Worm (Caenorhabditis elegans) whole organism, young adult: ENCODE results near the gene mys-1.
"Not testable (repeated sequence)": the region's sequence is repeated elsewhere in the genome, so short reads cannot be mapped to it uniquely, and the experiment has no call there.

Experiments used
- B0019.2 ChIP-seq: fragments of 200-800 bp; sonication (Bioruptor generic); conservative IDR thresholded peaks from 2 replicates; pipeline ENCODE4 v1.3.6; 2022; ENCODE audit warnings: missing genetic modification reagents, missing genetic modification characterization, missing compliant biosample characterization
- B0336.3 ChIP-seq: fragments of 200-800 bp; sonication (Bioruptor generic); IDR thresholded peaks from 2 replicates; pipeline ENCODE4 v1.3.6; 2022; ENCODE audit warnings: missing genetic modification characterization, missing compliant biosample characterization
- C06A6.2 ChIP-seq: fragments of 200-800 bp; sonication (Bioruptor generic); conservative IDR thresholded peaks from 2 replicates; pipeline ENCODE4 v1.3.6; 2022; ENCODE audit warnings: missing genetic modification characterization, missing compliant biosample characterization
- F10E7.11 ChIP-seq: sonication (generic microtip); optimal IDR thresholded peaks from 2 replicates; lab custom pipeline; 2017; ENCODE audit warnings: mild to moderate bottlenecking, missing genetic modification characterization, moderate library complexity, missing compliant biosample characterization
- F22D6.2 ChIP-seq: sonication (generic microtip); optimal IDR thresholded peaks from 2 replicates; lab custom pipeline; 2016; ENCODE audit warnings: mild to moderate bottlenecking, missing genetic modification characterization, missing compliant biosample characterization
- F23B12.7 ChIP-seq: sonication (generic microtip); optimal IDR thresholded peaks from 2 replicates; lab custom pipeline; 2017; ENCODE audit warnings: missing genetic modification characterization, mild to moderate bottlenecking, missing compliant biosample characterization, antibody characterized with exemption, moderate library complexity; ENCODE audit not compliant: insufficient read depth
- F33H1.4 ChIP-seq: fragments of 200-800 bp; sonication (Bioruptor generic); IDR thresholded peaks from 2 replicates; pipeline ENCODE4 v1.3.6; 2022; ENCODE audit warnings: missing genetic modification reagents, missing genetic modification characterization, missing compliant biosample characterization
- F55B11.4 ChIP-seq: sonication (generic microtip); optimal IDR thresholded peaks from 2 replicates; lab custom pipeline; 2016; ENCODE audit warnings: missing compliant biosample characterization, missing genetic modification characterization, borderline replicate concordance; ENCODE audit not compliant: insufficient read depth
- F57C9.4 ChIP-seq: sonication (generic microtip); optimal IDR thresholded peaks from 2 replicates; lab custom pipeline; 2017; ENCODE audit warnings: mild to moderate bottlenecking, missing genetic modification characterization, missing compliant biosample characterization
- K12H6.12 ChIP-seq: fragments of 200-800 bp; sonication (Bioruptor generic); optimal IDR thresholded peaks from 2 replicates; lab custom pipeline; 2018; ENCODE audit warnings: mild to moderate bottlenecking, missing genetic modification characterization, missing compliant biosample characterization
- Y56A3A.18 ChIP-seq: fragments of 200-800 bp; sonication (Bioruptor generic); IDR thresholded peaks from 2 replicates; pipeline ENCODE4 v1.3.6; 2022; ENCODE audit warnings: missing genetic modification reagents, missing genetic modification characterization, missing compliant biosample characterization
- aptf-3 ChIP-seq: fragments of 200-800 bp; sonication (Bioruptor generic); IDR thresholded peaks from 2 replicates; pipeline ENCODE4 v1.3.6; 2022; ENCODE audit warnings: missing genetic modification characterization, missing compliant biosample characterization
- athp-1 ChIP-seq: sonication (generic microtip); optimal IDR thresholded peaks from 2 replicates; lab custom pipeline; 2017; ENCODE audit warnings: mild to moderate bottlenecking, missing genetic modification characterization, missing compliant biosample characterization
- attf-6 ChIP-seq: fragments of 200-800 bp; sonication (Bioruptor generic); IDR thresholded peaks from 2 replicates; pipeline ENCODE4 v1.3.6; 2022; ENCODE audit warnings: missing genetic modification reagents, missing genetic modification characterization, missing compliant biosample characterization
- bed-1 ChIP-seq: fragments of 200-800 bp; sonication (Bioruptor generic); IDR thresholded peaks from 2 replicates; pipeline ENCODE4 v1.3.6; 2022; ENCODE audit warnings: missing genetic modification reagents, missing genetic modification characterization, missing compliant biosample characterization
- cebp-1 ChIP-seq, 2 experiments: fragments of 200-800 bp in 1 of 2; sonication (Bioruptor generic) in 1 of 2; sonication (generic microtip) in 1 of 2; IDR thresholded peaks in 1 of 2; optimal IDR thresholded peaks in 1 of 2; 2 replicates each; pipeline versions ENCODE4 v1.3.6 to Lab custom; 2017 to 2022; ENCODE audit warnings: missing compliant biosample characterization in 2 of 2, missing genetic modification characterization in 2 of 2, mild to moderate bottlenecking in 1 of 2, missing genetic modification reagents in 1 of 2, moderate library complexity in 1 of 2
- ekl-4 ChIP-seq: fragments of 200-800 bp; sonication (Bioruptor generic); IDR thresholded peaks from 2 replicates; pipeline ENCODE4 v1.3.6; 2022; ENCODE audit warnings: missing genetic modification reagents, missing genetic modification characterization, missing compliant biosample characterization
- hsf-1 ChIP-seq: fragments of 200-800 bp; sonication (Bioruptor generic); IDR thresholded peaks from 2 replicates; pipeline ENCODE4 v1.3.6; 2022; ENCODE audit warnings: missing genetic modification reagents, missing genetic modification characterization, missing compliant biosample characterization
- lag-1 ChIP-seq: fragments of 200-800 bp; sonication (Bioruptor generic); IDR thresholded peaks from 2 replicates; pipeline ENCODE4 v1.3.6; 2022; ENCODE audit warnings: missing genetic modification reagents, missing genetic modification characterization, missing compliant biosample characterization
- lin-54 ChIP-seq: fragments of 200-800 bp; sonication (Bioruptor generic); optimal IDR thresholded peaks from 2 replicates; lab custom pipeline; 2018; ENCODE audit warnings: mild to moderate bottlenecking, missing genetic modification characterization, missing compliant biosample characterization
- lir-1 ChIP-seq: fragments of 200-800 bp; sonication (Bioruptor generic); conservative IDR thresholded peaks from 2 replicates; pipeline ENCODE4 v1.3.6; 2022; ENCODE audit warnings: missing genetic modification reagents, missing genetic modification characterization, missing compliant biosample characterization
- madf-3 ChIP-seq: fragments of 200-800 bp; sonication (Bioruptor generic); IDR thresholded peaks from 2 replicates; pipeline ENCODE4 v1.3.6; 2022; ENCODE audit warnings: missing genetic modification reagents, missing genetic modification characterization, missing compliant biosample characterization
- madf-6 ChIP-seq: fragments of 200-800 bp; sonication (Bioruptor generic); IDR thresholded peaks from 2 replicates; pipeline ENCODE4 v1.3.6; 2022; ENCODE audit warnings: missing genetic modification reagents, missing genetic modification characterization, missing compliant biosample characterization
- mel-28 ChIP-seq: sonication (generic microtip); optimal IDR thresholded peaks from 2 replicates; lab custom pipeline; 2016; ENCODE audit warnings: borderline replicate concordance, mild to moderate bottlenecking, missing genetic modification characterization, missing compliant biosample characterization
- mes-4 ChIP-seq: sonication (generic microtip); optimal IDR thresholded peaks from 2 replicates; lab custom pipeline; 2016; ENCODE audit warnings: missing genotype, missing genetic modification characterization, missing compliant biosample characterization
- nfya-1 ChIP-seq: sonication (generic microtip); optimal IDR thresholded peaks from 2 replicates; lab custom pipeline; 2017; ENCODE audit warnings: antibody characterized with exemption, missing compliant biosample characterization, missing genetic modification characterization, borderline replicate concordance; ENCODE audit not compliant: insufficient read depth
- nhr-120 ChIP-seq: fragments of 200-800 bp; sonication (Bioruptor generic); IDR thresholded peaks from 2 replicates; pipeline ENCODE4 v1.3.6; 2022; ENCODE audit warnings: missing genetic modification characterization, missing compliant biosample characterization
- nhr-27 ChIP-seq: fragments of 200-800 bp; sonication (Bioruptor generic); optimal IDR thresholded peaks from 2 replicates; lab custom pipeline; 2018; ENCODE audit warnings: mild to moderate bottlenecking, missing genetic modification characterization, moderate library complexity, missing compliant biosample characterization
- repo-1 ChIP-seq: sonication (generic microtip); optimal IDR thresholded peaks from 2 replicates; lab custom pipeline; 2017; ENCODE audit warnings: mild to moderate bottlenecking, missing genetic modification characterization, missing compliant biosample characterization
- rpc-1 ChIP-seq, 2 experiments: fragments of 150-350 bp in 1 of 2; sonication (generic microtip) in 1 of 2; optimal IDR thresholded peaks; 2 replicates each; lab custom pipeline; 2014 to 2018; ENCODE audit warnings: missing biosample characterization in 1 of 2, missing genetic modification characterization in 1 of 2, missing genetic modification reagents in 1 of 2, missing genotype in 1 of 2
- snpc-1.3 ChIP-seq: sonication (generic microtip); optimal IDR thresholded peaks from 2 replicates; lab custom pipeline; 2017; ENCODE audit warnings: missing genetic modification characterization, mild to moderate bottlenecking, missing compliant biosample characterization, antibody characterized with exemption, moderate library complexity, missing genotype, missing genetic modification reagents; ENCODE audit not compliant: insufficient read depth
- somi-1 ChIP-seq: fragments of 200-800 bp; sonication (Bioruptor generic); optimal IDR thresholded peaks from 2 replicates; lab custom pipeline; 2018; ENCODE audit warnings: mild to moderate bottlenecking, missing genetic modification characterization, missing compliant biosample characterization
- tbp1 ChIP-seq: fragments of 200-800 bp; sonication (Bioruptor generic); optimal IDR thresholded peaks from 2 replicates; lab custom pipeline; 2018; ENCODE audit warnings: mild to moderate bottlenecking, missing genetic modification characterization, missing compliant biosample characterization
- unc-62 ChIP-seq: fragments of 150-350 bp; optimal IDR thresholded peaks from 2 replicates; lab custom pipeline; 2014; ENCODE audit warnings: missing biosample characterization, missing genetic modification reagents, missing genetic modification characterization
- xnd-1 ChIP-seq: sonication (generic microtip); optimal IDR thresholded peaks from 2 replicates; lab custom pipeline; 2016; ENCODE audit warnings: missing genotype, missing genetic modification reagents, missing genetic modification characterization, missing compliant biosample characterization
- ztf-18 ChIP-seq: sonication (generic microtip); optimal IDR thresholded peaks from 2 replicates; lab custom pipeline; 2016; ENCODE audit warnings: missing genotype, mild to moderate bottlenecking, missing genetic modification characterization, missing compliant biosample characterization
- ztf-26 ChIP-seq: sonication (generic microtip); optimal IDR thresholded peaks from 2 replicates; lab custom pipeline; 2017; ENCODE audit warnings: missing genetic modification characterization, missing compliant biosample characterization
- ztf-6 ChIP-seq: fragments of 200-800 bp; sonication (Bioruptor generic); IDR thresholded peaks from 2 replicates; pipeline ENCODE4 v1.3.6; 2022; ENCODE audit warnings: missing genetic modification reagents, missing genetic modification characterization, missing compliant biosample characterization

Gene mys-1

ce11 chrV:7060396-7060795 is 24.1 kb downstream of the mys-1 start, which contains the start of the genes Y57E12AL.6 and Y57E12AL.1 (continued):
- TF ChIP-seq bed-1 (GFP tag; lab: Robert Waterston, UW) (no peak), nhr-120 (no peak), F10E7.11 (tag; lab: Kevin White, UChicago) (no peak), B0336.3 (GFP tag; lab: Robert Waterston, UW) (peak; percentile 65; the same call in 1 of the 2 replicates), F57C9.4 (tag; lab: Kevin White, UChicago) (no peak), attf-6 (GFP tag; lab: Robert Waterston, UW) (no peak), lin-54 (GFP tag; lab: Kevin White, UChicago) (peak; percentile 82), somi-1 (GFP tag; lab: Kevin White, UChicago) (peak; percentile 66), C06A6.2 (GFP tag; lab: Robert Waterston, UW) (0 out of 2 replicates have a peak, but pooled peaks have one; percentile 45), mel-28 (tag; lab: Kevin White, UChicago) (peak; percentile 16), snpc-1.3 (tag; lab: Kevin White, UChicago) (peak; percentile 25), repo-1 (peak; percentile 48), xnd-1 (tag; lab: Kevin White, UChicago) (peak; percentile 22), F23B12.7 (tag; lab: Kevin White, UChicago) (peak; percentile 58), F22D6.2 (tag; lab: Kevin White, UChicago) (no peak)

- TF ChIP-seq lin-54 (GFP tag; lab: Kevin White, UChicago) (peak; percentile 18), ekl-4 (GFP tag; lab: Robert Waterston, UW) (peak; percentile 13; the same call in 1 of the 2 replicates), somi-1 (GFP tag; lab: Kevin White, UChicago) (no peak), madf-6 (GFP tag; lab: Robert Waterston, UW) (peak; percentile 51; the same call in 1 of the 2 replicates), hsf-1 (GFP tag; lab: Robert Waterston, UW) (0 out of 2 replicates have a peak, but pooled peaks have one; percentile 31), F33H1.4 (GFP tag; lab: Robert Waterston, UW) (no peak), B0336.3 (GFP tag; lab: Robert Waterston, UW) (peak; percentile 53)
Observed at ce11 chrV:7059350-7059749, 25.1 kb downstream of the mys-1 start, which contains the start of gene mdt-6. mdt-6 (minus strand) TSS chrV:7059624.

- not testable (repeated sequence) for TF ChIP-seq mes-4; tbp1 (GFP tag; lab: Kevin White, UChicago); F57C9.4 (tag; lab: Kevin White, UChicago)
Observed at ce11 chrV:7057795-7058194, 26.7 kb downstream of the mys-1 start, which contains the start of gene Y57E12AL.2. Y57E12AL.2 (plus strand) TSS chrV:7058095.

ce11 chrV:7054598-7054997 is 29.9 kb downstream of the mys-1 start, which contains the start of gene spig-8:
spig-8 (plus strand) TSS chrV:7054898.
- TF ChIP-seq madf-6 (GFP tag; lab: Robert Waterston, UW) (no peak), B0019.2 (GFP tag; lab: Robert Waterston, UW) (no peak), aptf-3 (GFP tag; lab: Robert Waterston, UW) (no peak), cebp-1 (GFP tag; IDR thresholded peaks at IDR 0.05; lab: Robert Waterston, UW) (no peak), cebp-1 (tag; optimal IDR thresholded peaks at IDR 0.05; lab: Kevin White, UChicago) (no peak), nhr-27 (no peak), Y56A3A.18 (GFP tag; lab: Robert Waterston, UW) (no peak), nfya-1 (tag; lab: Kevin White, UChicago) (no peak), mes-4 (no peak)

DNA sequence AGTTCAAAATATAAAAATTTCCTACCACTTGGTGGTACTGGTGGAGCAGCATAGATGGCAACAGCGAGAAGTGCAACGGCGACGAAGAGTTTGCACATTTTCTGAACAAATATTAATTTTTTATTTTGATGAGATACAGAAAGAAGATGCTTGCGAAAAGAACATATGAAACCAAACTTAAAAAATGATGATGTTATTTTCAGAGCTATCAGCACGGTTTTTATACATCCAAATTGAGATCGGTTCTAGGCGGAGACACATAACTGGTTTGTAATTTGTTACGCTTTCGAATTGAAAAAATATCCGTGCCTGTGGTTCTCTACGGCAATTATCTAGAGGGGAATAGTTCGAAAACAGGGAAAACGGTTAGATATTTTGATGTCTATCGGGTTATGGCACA is 31.4 kb downstream of the mys-1 start, which contains the start of gene txt-17:
Gene txt-17, minus strand, starts transcription at position 101 of the 400 bp plus-strand sequence.
- TF ChIP-seq K12H6.12 (tag; lab: Kevin White, UChicago) (no peak), lag-1 (GFP tag; lab: Robert Waterston, UW) (no peak), unc-62 (GFP tag; lab: Kevin White, UChicago) (no peak), rpc-1 (optimal IDR thresholded peaks at IDR 0.05; lab: Kevin White, UChicago) (no peak), rpc-1 (tag; optimal IDR thresholded peaks at IDR 0.05; lab: Kevin White, UChicago) (no peak), ztf-18 (tag; lab: Kevin White, UChicago) (no peak), athp-1 (tag; lab: Kevin White, UChicago) (no peak), lir-1 (GFP tag; lab: Robert Waterston, UW) (no peak), madf-3 (GFP tag; lab: Robert Waterston, UW) (no peak), F57C9.4 (tag; lab: Kevin White, UChicago) (no peak), aptf-3 (GFP tag; lab: Robert Waterston, UW) (no peak), F55B11.4 (no peak), ztf-6 (GFP tag; lab: Robert Waterston, UW) (no peak), ztf-26 (tag; lab: Kevin White, UChicago) (no peak)
